Worm (Caenorhabditis elegans) whole organism, late embryonic: ENCODE results near the gene gst-11.

ENCODE experiments used
- C08G9.2 ChIP-seq: sonication (generic microtip); optimal IDR thresholded peaks from 2 replicates; lab custom pipeline; 2016; ENCODE audit warnings: mild to moderate bottlenecking, missing genetic modification characterization, moderate library complexity, missing compliant biosample characterization
- C38D4.7 ChIP-seq: fragments of 200-800 bp; sonication (Bioruptor generic); optimal IDR thresholded peaks from 2 replicates; lab custom pipeline; 2018; ENCODE audit warnings: mild to moderate bottlenecking, missing genetic modification characterization, moderate library complexity, missing compliant biosample characterization
- F13H6.1 ChIP-seq: sonication (generic microtip); optimal IDR thresholded peaks from 2 replicates; lab custom pipeline; 2016; ENCODE audit warnings: missing genetic modification characterization, missing compliant biosample characterization
- Y22D7AL.16 ChIP-seq: sonication (generic microtip); optimal IDR thresholded peaks from 2 replicates; lab custom pipeline; 2016; ENCODE audit warnings: missing genetic modification characterization, missing compliant biosample characterization
- ahr-1 ChIP-seq: sonication (generic microtip); optimal IDR thresholded peaks from 2 replicates; lab custom pipeline; 2016; ENCODE audit warnings: missing genetic modification characterization, missing compliant biosample characterization
- ama-1 ChIP-seq: fragments of 150-350 bp; optimal IDR thresholded peaks from 2 replicates; lab custom pipeline; 2014
- ceh-14 ChIP-seq: sonication (generic microtip); optimal IDR thresholded peaks from 2 replicates; lab custom pipeline; 2016; ENCODE audit warnings: missing genotype, missing genetic modification characterization, missing compliant biosample characterization
- ceh-18 ChIP-seq: sonication (generic microtip); optimal IDR thresholded peaks from 2 replicates; lab custom pipeline; 2016; ENCODE audit warnings: missing genetic modification characterization, missing compliant biosample characterization
- ceh-2 ChIP-seq: sonication (generic microtip); optimal IDR thresholded peaks from 2 replicates; lab custom pipeline; 2016; ENCODE audit warnings: missing genotype, missing genetic modification characterization, missing compliant biosample characterization
- ceh-22 ChIP-seq: sonication (generic microtip); optimal IDR thresholded peaks from 2 replicates; lab custom pipeline; 2017; ENCODE audit warnings: missing biosample characterization, missing genetic modification characterization
- ceh-24 ChIP-seq: sonication (generic microtip); optimal IDR thresholded peaks from 2 replicates; lab custom pipeline; 2016; ENCODE audit warnings: mild to moderate bottlenecking, missing genetic modification characterization, missing compliant biosample characterization
- ceh-30 ChIP-seq: fragments of 150-350 bp; optimal IDR thresholded peaks from 2 replicates; lab custom pipeline; 2014; ENCODE audit warnings: missing biosample characterization, missing genetic modification characterization
- ceh-31 ChIP-seq: sonication (generic microtip); optimal IDR thresholded peaks from 2 replicates; lab custom pipeline; 2016; ENCODE audit warnings: missing genetic modification characterization, missing compliant biosample characterization
- ceh-34 ChIP-seq: sonication (generic microtip); optimal IDR thresholded peaks from 2 replicates; lab custom pipeline; 2016; ENCODE audit warnings: mild to moderate bottlenecking, missing genetic modification characterization, missing compliant biosample characterization
- ceh-45 ChIP-seq: fragments of 200-800 bp; sonication (Bioruptor generic); IDR thresholded peaks from 2 replicates; pipeline ENCODE4 v1.3.6; 2022; ENCODE audit warnings: missing genetic modification reagents, missing genetic modification characterization, missing compliant biosample characterization
- ceh-48 ChIP-seq: sonication (generic microtip); optimal IDR thresholded peaks from 2 replicates; lab custom pipeline; 2016; ENCODE audit warnings: missing genetic modification characterization, inconsistent platforms, missing compliant biosample characterization
- ceh-9 ChIP-seq: sonication (generic microtip); optimal IDR thresholded peaks from 2 replicates; lab custom pipeline; 2016; ENCODE audit warnings: mild to moderate bottlenecking, missing genetic modification characterization, inconsistent platforms, missing compliant biosample characterization
- dve-1 ChIP-seq: sonication (generic microtip); optimal IDR thresholded peaks from 2 replicates; lab custom pipeline; 2017; ENCODE audit warnings: antibody characterized with exemption, mild to moderate bottlenecking, missing genetic modification characterization, missing compliant biosample characterization
- elt-2 ChIP-seq: sonication (generic microtip); optimal IDR thresholded peaks from 2 replicates; lab custom pipeline; 2016; ENCODE audit warnings: missing genetic modification reagents, missing genetic modification characterization, missing compliant biosample characterization
- ets-4 ChIP-seq: sonication (generic microtip); optimal IDR thresholded peaks from 2 replicates; lab custom pipeline; 2016; ENCODE audit warnings: missing genetic modification characterization, missing compliant biosample characterization
- fax-1 ChIP-seq: sonication (generic microtip); optimal IDR thresholded peaks from 2 replicates; lab custom pipeline; 2016; ENCODE audit warnings: missing genotype, missing genetic modification characterization, missing compliant biosample characterization
- gmeb-2 ChIP-seq: sonication (generic microtip); optimal IDR thresholded peaks from 2 replicates; lab custom pipeline; 2016; ENCODE audit warnings: missing genetic modification characterization, inconsistent platforms, missing compliant biosample characterization
- hlh-13 ChIP-seq: fragments of 200-800 bp; sonication (Bioruptor generic); optimal IDR thresholded peaks from 2 replicates; lab custom pipeline; 2018; ENCODE audit warnings: mild to moderate bottlenecking, missing genetic modification characterization, missing compliant biosample characterization
- hlh-15 ChIP-seq: sonication (generic microtip); optimal IDR thresholded peaks from 2 replicates; lab custom pipeline; 2016; ENCODE audit warnings: missing genetic modification characterization, missing compliant biosample characterization
- hlh-30 ChIP-seq: sonication (generic microtip); optimal IDR thresholded peaks from 2 replicates; lab custom pipeline; 2017; ENCODE audit warnings: antibody characterized with exemption, missing genetic modification characterization, missing compliant biosample characterization; ENCODE audit not compliant: insufficient read depth
- hlh-6 ChIP-seq: sonication (generic microtip); optimal IDR thresholded peaks from 2 replicates; lab custom pipeline; 2016; ENCODE audit warnings: missing genotype, missing genetic modification characterization, missing compliant biosample characterization
- hlh-8 ChIP-seq: sonication (generic microtip); optimal IDR thresholded peaks from 2 replicates; lab custom pipeline; 2016; ENCODE audit warnings: missing genotype, missing genetic modification characterization, missing compliant biosample characterization
- lim-6 ChIP-seq: sonication (generic microtip); optimal IDR thresholded peaks from 2 replicates; lab custom pipeline; 2016; ENCODE audit warnings: missing genetic modification characterization, missing compliant biosample characterization
- nfya-1 ChIP-seq: sonication (generic microtip); optimal IDR thresholded peaks from 2 replicates; lab custom pipeline; 2017; ENCODE audit warnings: missing genetic modification characterization, mild to moderate bottlenecking, missing compliant biosample characterization, antibody characterized with exemption, moderate library complexity
- nhr-11 ChIP-seq: fragments of 150-350 bp; optimal IDR thresholded peaks from 2 replicates; lab custom pipeline; 2014; ENCODE audit warnings: missing biosample characterization, missing genetic modification characterization
- npax-4 ChIP-seq: sonication (generic microtip); optimal IDR thresholded peaks from 2 replicates; lab custom pipeline; 2016; ENCODE audit warnings: missing genetic modification characterization, missing compliant biosample characterization
- odd-2 ChIP-seq: sonication (generic microtip); optimal IDR thresholded peaks from 2 replicates; lab custom pipeline; 2017; ENCODE audit warnings: antibody characterized with exemption, mild to moderate bottlenecking, missing genetic modification characterization, missing compliant biosample characterization
- pag-3 ChIP-seq: sonication (generic microtip); optimal IDR thresholded peaks from 2 replicates; lab custom pipeline; 2016; ENCODE audit warnings: missing compliant biosample characterization, missing genetic modification characterization, borderline replicate concordance
- pat-9 ChIP-seq: fragments of 200-800 bp; sonication (Bioruptor generic); optimal IDR thresholded peaks from 2 replicates; lab custom pipeline; 2018; ENCODE audit warnings: mild to moderate bottlenecking, missing genetic modification characterization, moderate library complexity, missing compliant biosample characterization
- pha-4 ChIP-seq: fragments of 150-350 bp; optimal IDR thresholded peaks from 2 replicates; lab custom pipeline; 2018; ENCODE audit warnings: missing biosample characterization, missing genetic modification reagents, missing genetic modification characterization
- ref-2 ChIP-seq: sonication (generic microtip); optimal IDR thresholded peaks from 2 replicates; lab custom pipeline; 2016; ENCODE audit warnings: missing genetic modification characterization, missing compliant biosample characterization
- sdc-2 ChIP-seq: sonication (generic microtip); optimal IDR thresholded peaks from 2 replicates; lab custom pipeline; 2016; ENCODE audit warnings: missing genotype, missing genetic modification characterization, missing compliant biosample characterization
- sox-4 ChIP-seq: sonication (generic microtip); optimal IDR thresholded peaks from 2 replicates; lab custom pipeline; 2017; ENCODE audit warnings: mild to moderate bottlenecking, missing genetic modification characterization, inconsistent platforms, missing compliant biosample characterization
- tbx-2 ChIP-seq: sonication (generic microtip); optimal IDR thresholded peaks from 2 replicates; lab custom pipeline; 2016; ENCODE audit warnings: missing genetic modification characterization, missing compliant biosample characterization
- tbx-7 ChIP-seq: sonication (generic microtip); optimal IDR thresholded peaks from 2 replicates; lab custom pipeline; 2016; ENCODE audit warnings: missing genotype, missing genetic modification characterization, missing compliant biosample characterization
- unc-42 ChIP-seq: sonication (generic microtip); optimal IDR thresholded peaks from 2 replicates; lab custom pipeline; 2016; ENCODE audit warnings: missing genotype, missing genetic modification characterization, missing compliant biosample characterization
- unc-55 ChIP-seq: sonication (generic microtip); optimal IDR thresholded peaks from 2 replicates; lab custom pipeline; 2017; ENCODE audit warnings: missing biosample characterization, missing genetic modification reagents, missing genetic modification characterization
- ztf-16 ChIP-seq: sonication (generic microtip); optimal IDR thresholded peaks from 2 replicates; lab custom pipeline; 2017; ENCODE audit warnings: missing genetic modification characterization, missing compliant biosample characterization

gst-11 gene

ce11 chrX:3611740-3612139, 21.8 kb downstream of the gst-11 start:
- TF ChIP-seq unc-42 (no peak), ama-1 (lab: Kevin White, UChicago) (no peak), hlh-13 (GFP tag; lab: Kevin White, UChicago) (no peak), sox-4 (tag; lab: Kevin White, UChicago) (no peak), elt-2 (tag; lab: Kevin White, UChicago) (no peak), hlh-8 (tag; lab: Kevin White, UChicago) (no peak), gmeb-2 (tag; lab: Kevin White, UChicago) (no peak), lim-6 (tag; lab: Kevin White, UChicago) (no peak), ceh-22 (no peak), pat-9 (no peak), ceh-18 (tag; lab: Kevin White, UChicago) (no peak), hlh-15 (tag; lab: Kevin White, UChicago) (no peak), ref-2 (tag; lab: Kevin White, UChicago) (no peak)

- no peak for TF ChIP-seq fax-1 (tag; lab: Kevin White, UChicago)
- TF ChIP-seq ceh-9 = no peak
- no peak for TF ChIP-seq C38D4.7 (GFP tag; lab: Kevin White, UChicago)
These were observed 22.4 kb downstream of the gst-11 start, which contains the start of gene C18B2.5 for ce11 chrX:3611042-3611623. C18B2.5 (minus strand) TSS chrX:3611092.

- TF ChIP-seq ahr-1 (tag; lab: Kevin White, UChicago) = no peak
- TF ChIP-seq lim-6 (tag; lab: Kevin White, UChicago) = no peak
- TF ChIP-seq F13H6.1 = no peak
- no peak for TF ChIP-seq ets-4
- no peak for TF ChIP-seq pat-9
- no peak for TF ChIP-seq hlh-13 (GFP tag; lab: Kevin White, UChicago)
- no peak for TF ChIP-seq dve-1 (tag; lab: Kevin White, UChicago)
- no peak for TF ChIP-seq pha-4 (tag; lab: Kevin White, UChicago)
- TF ChIP-seq ceh-48 (tag; lab: Kevin White, UChicago) = no peak
- TF ChIP-seq nfya-1 (tag; lab: Kevin White, UChicago) = no peak
- TF ChIP-seq nhr-11 (tag; lab: Kevin White, UChicago) = no peak
- no peak for TF ChIP-seq C38D4.7 (GFP tag; lab: Kevin White, UChicago)
- no peak for TF ChIP-seq Y22D7AL.16 (tag; lab: Kevin White, UChicago)
- no peak for TF ChIP-seq ceh-24 (tag; lab: Kevin White, UChicago)
- TF ChIP-seq pag-3 (tag; lab: Kevin White, UChicago) = no peak
- no peak for TF ChIP-seq hlh-6 (tag; lab: Kevin White, UChicago)
- no peak for TF ChIP-seq ref-2 (tag; lab: Kevin White, UChicago)
- TF ChIP-seq ceh-30 (tag; lab: Kevin White, UChicago) = no peak
- no peak for TF ChIP-seq ceh-45 (GFP tag; lab: Robert Waterston, UW)
These were observed 23.1 kb downstream of the gst-11 start for ce11 chrX:3610442-3610841.

ce11 chrX:3605727-3606126, 27.8 kb downstream of the gst-11 start, which contains the start of gene C18B2.4:
C18B2.4 (minus strand) TSS chrX:3605741.
- TF ChIP-seq dve-1 (tag; lab: Kevin White, UChicago) (peak; percentile 18), ztf-16 (tag; lab: Kevin White, UChicago) (no peak), nfya-1 (tag; lab: Kevin White, UChicago) (peak; percentile 72), npax-4 (tag; lab: Kevin White, UChicago) (no peak), ceh-14 (tag; lab: Kevin White, UChicago) (peak; percentile 51), pat-9 (no peak), unc-55 (GFP tag; lab: Kevin White, UChicago) (peak; percentile 96), C38D4.7 (GFP tag; lab: Kevin White, UChicago) (no peak), ceh-2 (tag; lab: Kevin White, UChicago) (peak; percentile 32), ceh-24 (tag; lab: Kevin White, UChicago) (no peak), tbx-7 (tag; lab: Kevin White, UChicago) (no peak), hlh-30 (tag; lab: Kevin White, UChicago) (peak; percentile 89), odd-2 (tag; lab: Kevin White, UChicago) (no peak), elt-2 (tag; lab: Kevin White, UChicago) (peak; percentile 34), unc-42 (peak; percentile 75), sdc-2 (peak; percentile 54), tbx-2 (tag; lab: Kevin White, UChicago) (peak; percentile 64), C08G9.2 (tag; lab: Kevin White, UChicago) (peak; percentile 25), ceh-31 (tag; lab: Kevin White, UChicago) (peak; percentile 74), ceh-34 (tag; lab: Kevin White, UChicago) (peak; percentile 42)
